Worm (Caenorhabditis elegans): Measurements from ENCODE around the gene F55D10.4.

- TF ChIP-seq aly-1 (tag; optimal IDR thresholded peaks at IDR 0.05) (no peak), flt-1 (GFP tag; IDR thresholded peaks at IDR 0.05) (no peak), ama-1 (optimal IDR thresholded peaks at IDR 0.05) (no peak), ceh-36 (tag; optimal IDR thresholded peaks at IDR 0.05) (no peak), pes-1 (GFP tag; IDR thresholded peaks at IDR 0.05) (no peak), scrt-1 (GFP tag; IDR thresholded peaks at IDR 0.05) (no peak), hnd-1 (tag; optimal IDR thresholded peaks at IDR 0.05) (no peak), tra-4 (tag; optimal IDR thresholded peaks at IDR 0.05) (no peak), hmg-4 (GFP tag; optimal IDR thresholded peaks at IDR 0.05) (no peak), F13C5.2 (tag; optimal IDR thresholded peaks at IDR 0.05) (no peak), B0310.2 (tag; optimal IDR thresholded peaks at IDR 0.05) (no peak), hmbx-1 (tag; optimal IDR thresholded peaks at IDR 0.05) (no peak)
Observed at ce11 chrX:4678029-4678428, 42.4 kb downstream of the F55D10.4 start, which contains the start of gene flp-11.
